Fruit fly (Drosophila melanogaster) Kc167 (cell line): ENCODE data around the gene CG32669.

Experiments used
- h ChIP-seq: fragments of >200 bp; optimal IDR thresholded peaks from 3 replicates; lab custom pipeline; 2018; ENCODE audit warnings: missing external identifiers
- insv ChIP-seq: fragments of >200 bp; optimal IDR thresholded peaks from 3 replicates; lab custom pipeline; 2018; ENCODE audit warnings: missing external identifiers
- ttk ChIP-seq: sonication (Bioruptor generic); optimal IDR thresholded peaks from 2 replicates; lab custom pipeline; 2017; ENCODE audit warnings: missing external identifiers

DNA sequence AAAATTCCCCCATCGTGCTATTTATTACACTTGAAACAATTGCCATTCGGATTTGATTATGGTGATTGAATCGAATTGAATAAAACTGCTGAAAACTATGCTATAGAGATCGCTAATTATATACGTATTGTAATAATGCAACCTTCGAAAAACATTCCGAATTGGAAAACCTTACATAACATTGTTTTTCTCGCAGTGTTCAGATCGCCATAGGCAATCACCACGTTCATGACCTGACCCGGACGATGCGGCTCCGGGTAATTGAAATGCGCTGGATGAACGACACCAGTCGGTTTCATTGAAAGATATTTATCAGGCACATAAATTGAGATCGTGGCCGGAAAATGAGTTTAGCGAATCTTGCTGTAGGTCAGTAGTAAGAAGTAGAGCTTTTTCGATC lies 37.9 kb upstream of the CG32669 start:
- TF ChIP-seq ttk (lab: Kevin White, UChicago) (no peak), h (lab: Kevin White, UChicago) (no peak), insv (no peak)
